Worm (Caenorhabditis elegans) whole organism, midembryonic: ENCODE data around the gene M142.8.

ENCODE experiments used
- T22C8.4 ChIP-seq: fragments of 200-800 bp; sonication (Bioruptor generic); IDR thresholded peaks from 2 replicates; pipeline ENCODE4 v1.3.6; 2022; ENCODE audit warnings: missing genetic modification characterization, missing compliant biosample characterization
- cog-1 ChIP-seq: sonication (generic microtip); optimal IDR thresholded peaks from 2 replicates; lab custom pipeline; 2016; ENCODE audit warnings: missing genetic modification characterization, missing compliant biosample characterization
- ref-1 ChIP-seq: fragments of 200-800 bp; sonication (Bioruptor generic); conservative IDR thresholded peaks from 2 replicates; pipeline ENCODE4 v1.3.6; 2022; ENCODE audit warnings: missing genetic modification reagents, missing genetic modification characterization, missing compliant biosample characterization
- tab-1 ChIP-seq: fragments of 200-800 bp; sonication (Bioruptor generic); IDR thresholded peaks from 2 replicates; pipeline ENCODE4 v1.3.6; 2022; ENCODE audit warnings: missing genetic modification characterization, missing compliant biosample characterization
- ztf-23 ChIP-seq: fragments of 200-800 bp; sonication (Bioruptor generic); IDR thresholded peaks from 2 replicates; pipeline ENCODE4 v1.3.6; 2022; ENCODE audit warnings: missing genetic modification reagents, missing genetic modification characterization, missing compliant biosample characterization

ce11 chrIII:10983153-10983552 is 49.7 kb downstream of the M142.8 start, which contains the start of gene col-92:
- TF ChIP-seq cog-1 (no peak), tab-1 (GFP tag; lab: Robert Waterston, UW) (no peak), T22C8.4 (GFP tag; lab: Robert Waterston, UW) (no peak), ref-1 (GFP tag; lab: Robert Waterston, UW) (no peak), ztf-23 (GFP tag; lab: Robert Waterston, UW) (no peak)
